Fruit fly (Drosophila melanogaster) whole organism, embryonic: ENCODE results near the gene CG14691.

Source experiments
- Blimp-1 ChIP-seq: fragments of 200-800 bp; sonication (Bioruptor generic); optimal IDR thresholded peaks from 3 replicates; lab custom pipeline; 2018; ENCODE audit warnings: missing biosample characterization, missing genetic modification characterization, mild to moderate bottlenecking, moderate library complexity, missing genetic modification reagents
- CG15073 ChIP-seq: fragments of 200-800 bp; sonication (Bioruptor generic); optimal IDR thresholded peaks from 2 replicates; lab custom pipeline; 2016; ENCODE audit warnings: missing biosample characterization, missing genetic modification characterization
- CG1529 ChIP-seq: fragments of 200-800 bp; sonication (Bioruptor generic); optimal IDR thresholded peaks from 3 replicates; lab custom pipeline; 2018; ENCODE audit warnings: missing biosample characterization, missing genetic modification characterization
- CG16863 ChIP-seq: fragments of 200-800 bp; sonication (Bioruptor generic); optimal IDR thresholded peaks from 3 replicates; lab custom pipeline; 2016; ENCODE audit warnings: missing biosample characterization, missing genetic modification characterization
- CG17186 ChIP-seq: fragments of 200-800 bp; sonication (Bioruptor generic); optimal IDR thresholded peaks from 3 replicates; lab custom pipeline; 2017; ENCODE audit warnings: missing biosample characterization, missing genetic modification reagents, missing genetic modification characterization
- CG18599 ChIP-seq: fragments of 200-800 bp; sonication (Bioruptor generic); optimal IDR thresholded peaks from 3 replicates; lab custom pipeline; 2017; ENCODE audit warnings: missing biosample characterization, missing genetic modification characterization, mild to moderate bottlenecking, moderate library complexity, missing genetic modification reagents
- CG18619 ChIP-seq: fragments of 200-800 bp; sonication (Bioruptor generic); optimal IDR thresholded peaks from 3 replicates; lab custom pipeline; 2017; ENCODE audit warnings: missing biosample characterization, mild to moderate bottlenecking, missing genetic modification characterization
- CG2199 ChIP-seq: fragments of 200-800 bp; sonication (Bioruptor generic); IDR thresholded peaks from 3 replicates; pipeline ENCODE4 v1.3.6; 2022; ENCODE audit warnings: missing biosample characterization, missing genetic modification characterization
- CG34376 ChIP-seq: fragments of 200-800 bp; sonication (Bioruptor generic); optimal IDR thresholded peaks from 2 replicates; lab custom pipeline; 2018; ENCODE audit warnings: missing biosample characterization, mild to moderate bottlenecking, missing genetic modification characterization
- CG3726 ChIP-seq: fragments of 200-800 bp; sonication (Bioruptor generic); IDR thresholded peaks from 3 replicates; pipeline ENCODE4, ENCODE4 v1.3.6; 2022; ENCODE audit warnings: missing biosample characterization, missing genetic modification characterization
- CG5180 ChIP-seq: fragments of 200-800 bp; sonication (Bioruptor generic); optimal IDR thresholded peaks from 3 replicates; lab custom pipeline; 2017; ENCODE audit warnings: missing biosample characterization, missing genetic modification characterization, mild to moderate bottlenecking, moderate library complexity, missing genetic modification reagents
- CG5245 ChIP-seq: fragments of 200-800 bp; sonication (Bioruptor generic); optimal IDR thresholded peaks from 3 replicates; lab custom pipeline; 2016; ENCODE audit warnings: missing biosample characterization, missing genetic modification characterization
- CG6254 ChIP-seq: fragments of 200-800 bp; sonication (Bioruptor generic); optimal IDR thresholded peaks from 3 replicates; lab custom pipeline; 2017; ENCODE audit warnings: mild to moderate bottlenecking, missing biosample characterization, missing genetic modification reagents, missing genetic modification characterization
- CG6272 ChIP-seq: fragments of 200-800 bp; sonication (Bioruptor generic); IDR thresholded peaks from 2 replicates; pipeline ENCODE4 v1.3.6; 2022; ENCODE audit warnings: missing biosample characterization, missing genetic modification characterization
- CG7839 ChIP-seq: fragments of 200-800 bp; sonication (Bioruptor generic); optimal IDR thresholded peaks from 3 replicates; lab custom pipeline; 2018; ENCODE audit warnings: missing biosample characterization, mild to moderate bottlenecking, missing genetic modification characterization, moderate library complexity
- CkIIα-i1 ChIP-seq: fragments of 200-800 bp; sonication (Bioruptor generic); IDR thresholded peaks from 2 replicates; pipeline ENCODE4 v1.3.6; 2022; ENCODE audit warnings: missing biosample characterization, missing genetic modification characterization
- Ets97D ChIP-seq: fragments of 200-800 bp; sonication (Bioruptor generic); optimal IDR thresholded peaks from 3 replicates; lab custom pipeline; 2016; ENCODE audit warnings: missing biosample characterization, missing genetic modification characterization
- Gug ChIP-seq: fragments of 200-800 bp; sonication (Bioruptor generic); IDR thresholded peaks from 4 replicates; pipeline ENCODE4 v1.3.6; 2022; ENCODE audit warnings: missing biosample characterization, missing genetic modification characterization
- Hr3 ChIP-seq: fragments of 200-800 bp; sonication (Bioruptor generic); optimal IDR thresholded peaks from 3 replicates; lab custom pipeline; 2016; ENCODE audit warnings: missing biosample characterization, missing genetic modification characterization
- MBD-R2 ChIP-seq: fragments of 200-800 bp; sonication (Bioruptor generic); IDR thresholded peaks from 2 replicates; pipeline ENCODE4 v1.3.6; 2022; ENCODE audit warnings: missing biosample characterization, missing genetic modification characterization
- Max ChIP-seq: fragments of 200-800 bp; sonication (Bioruptor generic); optimal IDR thresholded peaks from 2 replicates; lab custom pipeline; 2016; ENCODE audit warnings: missing biosample characterization, mild to moderate bottlenecking, missing genetic modification characterization
- Meics ChIP-seq: fragments of 200-800 bp; sonication (Bioruptor generic); optimal IDR thresholded peaks from 2 replicates; lab custom pipeline; 2017; ENCODE audit warnings: missing biosample characterization, mild to moderate bottlenecking, missing genetic modification characterization
- NfI ChIP-seq: fragments of 200-800 bp; sonication (Bioruptor generic); optimal IDR thresholded peaks from 3 replicates; lab custom pipeline; 2018; ENCODE audit warnings: missing biosample characterization, mild to moderate bottlenecking, missing genetic modification characterization, moderate library complexity
- Rx ChIP-seq: fragments of 200-800 bp; sonication (Bioruptor generic); IDR thresholded peaks from 2 replicates; pipeline ENCODE4 v1.3.6; 2022; ENCODE audit warnings: missing biosample characterization, missing genetic modification characterization
- az2 ChIP-seq: fragments of 200-800 bp; sonication (Bioruptor generic); optimal IDR thresholded peaks from 3 replicates; lab custom pipeline; 2016; ENCODE audit warnings: missing biosample characterization, missing genetic modification characterization
- bsh ChIP-seq, 2 experiments: fragments of 200-800 bp; sonication (Bioruptor generic); optimal IDR thresholded peaks; 2 replicates each; lab custom pipeline; 2017 to 2018; ENCODE audit warnings: mild to moderate bottlenecking in 2 of 2, missing biosample characterization in 2 of 2, missing genetic modification characterization in 2 of 2, moderate library complexity in 1 of 2
- btn ChIP-seq: fragments of 200-800 bp; sonication (Bioruptor generic); optimal IDR thresholded peaks from 2 replicates; lab custom pipeline; 2016; ENCODE audit warnings: missing biosample characterization, missing genetic modification characterization
- cas ChIP-seq: fragments of 200-800 bp; sonication (Bioruptor generic); IDR thresholded peaks from 2 replicates; pipeline ENCODE4 v1.3.6; 2022; ENCODE audit warnings: missing biosample characterization, missing genetic modification characterization
- chinmo ChIP-seq: fragments of 200-800 bp; sonication (Bioruptor generic); IDR thresholded peaks from 4 replicates; pipeline ENCODE4 v1.3.6; 2022; ENCODE audit warnings: missing biosample characterization, missing genetic modification characterization; ENCODE audit not compliant: partially characterized antibody
- chn ChIP-seq: fragments of 200-800 bp; sonication (Bioruptor generic); optimal IDR thresholded peaks from 2 replicates; lab custom pipeline; 2016; ENCODE audit warnings: missing biosample characterization, missing genetic modification characterization
- crol ChIP-seq: fragments of 200-800 bp; sonication (Bioruptor generic); IDR thresholded peaks from 2 replicates; pipeline ENCODE4 v1.3.6; 2022; ENCODE audit warnings: missing biosample characterization, missing genetic modification characterization
- danr ChIP-seq: fragments of 200-800 bp; sonication (Bioruptor generic); IDR thresholded peaks from 2 replicates; pipeline ENCODE4 v1.3.6; 2022; ENCODE audit warnings: missing biosample characterization, missing genetic modification characterization
- dmrt11E ChIP-seq: fragments of 200-800 bp; sonication (Bioruptor generic); optimal IDR thresholded peaks from 3 replicates; lab custom pipeline; 2018; ENCODE audit warnings: missing biosample characterization, mild to moderate bottlenecking, missing genetic modification characterization, moderate library complexity
- emc ChIP-seq: fragments of 200-800 bp; sonication (Bioruptor generic); optimal IDR thresholded peaks from 2 replicates; lab custom pipeline; 2016; ENCODE audit warnings: missing biosample characterization, missing genetic modification characterization
- ems ChIP-seq: fragments of 200-800 bp; sonication (Bioruptor generic); optimal IDR thresholded peaks from 3 replicates; lab custom pipeline; 2016; ENCODE audit warnings: missing biosample characterization, missing genetic modification characterization
- nom ChIP-seq: fragments of 200-800 bp; sonication (Bioruptor generic); optimal IDR thresholded peaks from 2 replicates; lab custom pipeline; 2017; ENCODE audit warnings: missing biosample characterization, missing genetic modification characterization, mild to moderate bottlenecking, moderate library complexity, missing genetic modification reagents
- org-1 ChIP-seq: fragments of 200-800 bp; sonication (Bioruptor generic); optimal IDR thresholded peaks from 2 replicates; lab custom pipeline; 2017; ENCODE audit warnings: missing biosample characterization, missing genetic modification characterization
- pfk ChIP-seq: fragments of 200-800 bp; sonication (Bioruptor generic); optimal IDR thresholded peaks from 2 replicates; lab custom pipeline; 2018; ENCODE audit warnings: missing biosample characterization, mild to moderate bottlenecking, missing genetic modification characterization, moderate library complexity
- pho ChIP-seq: fragments of 200-800 bp; sonication (Bioruptor generic); optimal IDR thresholded peaks from 2 replicates; lab custom pipeline; 2016; ENCODE audit warnings: missing biosample characterization, missing genetic modification characterization
- pita ChIP-seq: fragments of 200-800 bp; sonication (Bioruptor generic); optimal IDR thresholded peaks from 2 replicates; lab custom pipeline; 2017; ENCODE audit warnings: missing biosample characterization, mild to moderate bottlenecking, missing genetic modification characterization
- pros ChIP-seq: fragments of 200-800 bp; sonication (Bioruptor generic); optimal IDR thresholded peaks from 3 replicates; lab custom pipeline; 2019; ENCODE audit warnings: missing biosample characterization, mild to moderate bottlenecking, missing genetic modification characterization, moderate library complexity
- psq ChIP-seq: fragments of 200-800 bp; sonication (Bioruptor generic); optimal IDR thresholded peaks from 2 replicates; lab custom pipeline; 2017; ENCODE audit warnings: missing biosample characterization, missing genetic modification characterization
- pzg ChIP-seq: fragments of 200-800 bp; sonication (Bioruptor generic); optimal IDR thresholded peaks from 3 replicates; lab custom pipeline; 2018; ENCODE audit warnings: missing biosample characterization, mild to moderate bottlenecking, missing genetic modification characterization, moderate library complexity
- ranshi ChIP-seq: fragments of 200-800 bp; sonication (Bioruptor generic); IDR thresholded peaks from 2 replicates; pipeline ENCODE4 v1.3.6; 2022; ENCODE audit warnings: missing biosample characterization, missing genetic modification characterization
- schlank ChIP-seq: fragments of 200-800 bp; sonication (Bioruptor generic); optimal IDR thresholded peaks from 2 replicates; lab custom pipeline; 2018; ENCODE audit warnings: missing biosample characterization, mild to moderate bottlenecking, missing genetic modification characterization
- sug ChIP-seq: fragments of 200-800 bp; optimal IDR thresholded peaks from 2 replicates; lab custom pipeline; 2019; ENCODE audit warnings: missing biosample characterization, mild to moderate bottlenecking, missing genetic modification characterization, moderate library complexity
- tin ChIP-seq: fragments of 200-800 bp; sonication (Bioruptor generic); optimal IDR thresholded peaks from 3 replicates; lab custom pipeline; 2016; ENCODE audit warnings: missing biosample characterization, missing genetic modification characterization
- wdn ChIP-seq: fragments of 200-800 bp; sonication (Bioruptor generic); IDR thresholded peaks from 2 replicates; pipeline ENCODE4 v1.3.6; 2022; ENCODE audit warnings: missing biosample characterization, missing genetic modification characterization
- wor ChIP-seq: fragments of 200-800 bp; sonication (Bioruptor generic); IDR thresholded peaks from 2 replicates; pipeline ENCODE4 v1.3.6; 2022; ENCODE audit warnings: missing biosample characterization, missing genetic modification characterization

The CG14691 gene

dm6 chr3R:10760966-10761855 is 5.8 kb upstream of the CG14691 start, which contains the start of the genes MED7 and Cap-H2 (continued):
- TF ChIP-seq CG7839: no peak
- no peak for TF ChIP-seq Blimp-1 (GFP tag; lab: Kevin White, UChicago)
- TF ChIP-seq chinmo (GFP tag; lab: Robert Waterston, UW): peak; percentile 96
- peak; percentile 64 for TF ChIP-seq Rx (GFP tag; lab: Robert Waterston, UW)
- TF ChIP-seq Max (GFP tag; lab: Kevin White, UChicago): peak; percentile 90
- peak; percentile 82 for TF ChIP-seq az2 (GFP tag; lab: Kevin White, UChicago)
- peak; percentile 78 for TF ChIP-seq pzg (GFP tag; lab: Kevin White, UChicago)
- TF ChIP-seq psq (GFP tag; lab: Kevin White, UChicago): peak; percentile 97
- 0 out of 3 replicates have a peak, but pooled peaks have one; percentile 17 for TF ChIP-seq CG2199
- TF ChIP-seq org-1 (GFP tag; lab: Kevin White, UChicago): no peak
- peak; percentile 89 for TF ChIP-seq sug (tag; lab: Kevin White, UChicago)
- TF ChIP-seq CG18619: peak; percentile 52
- TF ChIP-seq chn: peak; percentile 86
- TF ChIP-seq Gug (GFP tag; lab: Robert Waterston, UW): peak; percentile 81
- peak; percentile 67; the same call in 1 of the 2 replicates for TF ChIP-seq wdn (GFP tag; lab: Robert Waterston, UW)
- TF ChIP-seq dmrt11E (tag; lab: Kevin White, UChicago): peak; percentile 80
- peak; percentile 91 for TF ChIP-seq MBD-R2
- peak; percentile 91 for TF ChIP-seq ranshi
- peak; percentile 73 for TF ChIP-seq CG5245 (GFP tag; lab: Kevin White, UChicago)
- no peak for TF ChIP-seq nom (GFP tag; lab: Kevin White, UChicago)
- TF ChIP-seq danr: 0 out of 2 replicates have a peak, but pooled peaks have one; percentile 41
- no peak for TF ChIP-seq CG3726 (GFP tag; lab: Robert Waterston, UW)
- TF ChIP-seq pho (GFP tag; lab: Kevin White, UChicago): peak; percentile 89
- TF ChIP-seq CG6272 (GFP tag; lab: Robert Waterston, UW): peak; percentile 91
- peak; percentile 88 for TF ChIP-seq tin (GFP tag; lab: Kevin White, UChicago)
- peak in 1 of 2 experiments; percentile 76 for TF ChIP-seq bsh (GFP tag; optimal IDR thresholded peaks at IDR 0.05; lab: Kevin White, UChicago)
- TF ChIP-seq CG5180 (GFP tag; lab: Kevin White, UChicago): no peak
- TF ChIP-seq CG16863 (GFP tag; lab: Kevin White, UChicago): peak; percentile 67
- TF ChIP-seq CG17186 (GFP tag; lab: Kevin White, UChicago): peak; percentile 69
- TF ChIP-seq pfk (GFP tag; lab: Kevin White, UChicago): no peak
- TF ChIP-seq CG15073: no peak
- TF ChIP-seq CG18599: no peak
- no peak for TF ChIP-seq emc (GFP tag; lab: Kevin White, UChicago)
- TF ChIP-seq CG6254 (GFP tag; lab: Kevin White, UChicago): peak; percentile 18
- TF ChIP-seq NfI: peak; percentile 74
- peak; percentile 59 for TF ChIP-seq wor (GFP tag; lab: Robert Waterston, UW)
- TF ChIP-seq CG1529 (GFP tag; lab: Kevin White, UChicago): peak; percentile 3
- TF ChIP-seq CkIIα-i1: no peak
- peak; percentile 85 for TF ChIP-seq Hr3
- peak; percentile 39 for TF ChIP-seq CG34376 (GFP tag; lab: Kevin White, UChicago)
- TF ChIP-seq Ets97D (GFP tag; lab: Kevin White, UChicago): peak; percentile 95
- peak; percentile 11 for TF ChIP-seq btn
- no peak for TF ChIP-seq crol (GFP tag; lab: Robert Waterston, UW)
- TF ChIP-seq ems: peak; percentile 78
- TF ChIP-seq pros (GFP tag; lab: Kevin White, UChicago): no peak
- peak; percentile 65 for TF ChIP-seq cas (GFP tag; lab: Robert Waterston, UW)
- no peak for TF ChIP-seq pita
- TF ChIP-seq schlank: peak; percentile 15
- peak; percentile 72 for TF ChIP-seq Meics
